Fruit fly (Drosophila melanogaster) whole organism, embryonic: ENCODE results near the gene CCAP.

Source experiments
- CG4820 ChIP-seq: fragments of 200-800 bp; sonication (Bioruptor generic); optimal IDR thresholded peaks from 3 replicates; lab custom pipeline; 2016; ENCODE audit warnings: missing biosample characterization, missing genetic modification characterization
- CG6854 ChIP-seq: fragments of 200-800 bp; sonication (Bioruptor generic); optimal IDR thresholded peaks from 3 replicates; lab custom pipeline; 2017; ENCODE audit warnings: missing biosample characterization, mild to moderate bottlenecking, missing genetic modification characterization
- Sox102F ChIP-seq: fragments of 200-800 bp; sonication (Bioruptor generic); optimal IDR thresholded peaks from 2 replicates; lab custom pipeline; 2018; ENCODE audit warnings: missing biosample characterization, mild to moderate bottlenecking, missing genetic modification characterization, moderate library complexity

DNA sequence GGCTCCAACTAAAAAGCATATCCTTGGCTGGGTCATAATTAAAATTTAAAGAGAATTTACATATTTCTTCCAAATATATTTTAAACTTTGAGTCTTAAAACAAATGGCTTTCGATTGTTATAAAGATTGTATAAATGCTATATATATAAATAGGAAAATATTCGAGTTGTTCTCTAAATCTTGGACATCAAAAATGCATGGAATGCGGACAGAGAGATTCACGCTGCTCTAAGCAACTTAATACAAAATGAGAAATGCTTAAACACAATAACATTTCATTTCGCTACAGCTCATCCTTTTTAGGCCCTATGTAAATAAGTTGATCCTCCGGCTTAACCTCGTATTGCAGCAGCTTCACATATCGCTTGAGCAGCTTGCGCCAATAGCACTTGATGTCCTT is 47.1 kb upstream of the CCAP start, which contains the start of gene CG31139:
- TF ChIP-seq CG4820 (GFP tag; lab: Kevin White, UChicago) (no peak), CG6854 (GFP tag; lab: Kevin White, UChicago) (no peak), Sox102F (GFP tag; lab: Kevin White, UChicago) (no peak)
